Fruit fly (Drosophila melanogaster) whole organism, adult: ENCODE results near the gene beta-Spec.

ENCODE experiments used
- CG11617 ChIP-seq: fragments of 200-800 bp; sonication (Bioruptor generic); optimal IDR thresholded peaks from 2 replicates; lab custom pipeline; 2017; ENCODE audit warnings: mild to moderate bottlenecking, missing biosample characterization, missing genetic modification reagents, missing genetic modification characterization
- CG12768 ChIP-seq: fragments of 200-800 bp; sonication (Bioruptor generic); optimal IDR thresholded peaks from 2 replicates; lab custom pipeline; 2017; ENCODE audit warnings: missing biosample characterization, missing genetic modification characterization, mild to moderate bottlenecking, moderate library complexity, missing genetic modification reagents
- CG14711 ChIP-seq: fragments of 200-800 bp; sonication (Bioruptor generic); optimal IDR thresholded peaks from 2 replicates; lab custom pipeline; 2018; ENCODE audit warnings: missing biosample characterization, mild to moderate bottlenecking, missing genetic modification characterization, moderate library complexity
- CG1620 ChIP-seq: fragments of 200-800 bp; sonication (Bioruptor generic); optimal IDR thresholded peaks from 2 replicates; lab custom pipeline; 2016; ENCODE audit warnings: missing biosample characterization, missing genetic modification characterization
- CG33017 ChIP-seq: fragments of 200-800 bp; sonication (Bioruptor generic); optimal IDR thresholded peaks from 2 replicates; lab custom pipeline; 2018; ENCODE audit warnings: missing biosample characterization, mild to moderate bottlenecking, missing genetic modification characterization, moderate library complexity
- CG5204 ChIP-seq: fragments of 200-800 bp; sonication (Bioruptor generic); optimal IDR thresholded peaks from 2 replicates; lab custom pipeline; 2016; ENCODE audit warnings: missing biosample characterization, missing genetic modification characterization
- CG7045 ChIP-seq: fragments of 200-800 bp; sonication (Bioruptor generic); optimal IDR thresholded peaks from 2 replicates; lab custom pipeline; 2017; ENCODE audit warnings: missing biosample characterization, mild to moderate bottlenecking, missing genetic modification characterization
- CG7101 ChIP-seq: fragments of 200-800 bp; sonication (Bioruptor generic); optimal IDR thresholded peaks from 2 replicates; lab custom pipeline; 2018; ENCODE audit warnings: missing biosample characterization, mild to moderate bottlenecking, missing genetic modification characterization, moderate library complexity
- Clk ChIP-seq: fragments of 200-800 bp; sonication (Bioruptor generic); optimal IDR thresholded peaks from 2 replicates; lab custom pipeline; 2017; ENCODE audit warnings: missing biosample characterization, missing genetic modification characterization
- Crg-1 ChIP-seq: fragments of 200-800 bp; sonication (Bioruptor generic); optimal IDR thresholded peaks from 2 replicates; lab custom pipeline; 2016; ENCODE audit warnings: missing biosample characterization, missing genetic modification characterization
- Hr96 ChIP-seq: fragments of 200-800 bp; sonication (Bioruptor generic); optimal IDR thresholded peaks from 2 replicates; lab custom pipeline; 2016; ENCODE audit warnings: missing biosample characterization, missing genetic modification characterization
- Mnt ChIP-seq: fragments of 200-800 bp; sonication (Bioruptor generic); optimal IDR thresholded peaks from 2 replicates; lab custom pipeline; 2016; ENCODE audit warnings: missing biosample characterization, mild to moderate bottlenecking, missing genetic modification characterization
- bab1 ChIP-seq: fragments of 200-800 bp; sonication (Bioruptor generic); optimal IDR thresholded peaks from 3 replicates; lab custom pipeline; 2019; ENCODE audit warnings: missing biosample characterization, mild to moderate bottlenecking, missing genetic modification characterization, moderate library complexity
- cic ChIP-seq: fragments of 200-800 bp; sonication (Bioruptor generic); optimal IDR thresholded peaks from 2 replicates; lab custom pipeline; 2017; ENCODE audit warnings: missing biosample characterization, mild to moderate bottlenecking, missing genetic modification characterization, moderate library complexity
- cnc ChIP-seq, 2 experiments: fragments of >200 bp; optimal IDR thresholded peaks; 2 replicates each; lab custom pipeline; 2017
- kay ChIP-seq: fragments of 200-800 bp; sonication (Bioruptor generic); peaks from one replicate; lab custom pipeline; 2016; ENCODE audit warnings: missing biosample characterization, missing genetic modification characterization, borderline replicate concordance
- ovo ChIP-seq: fragments of 200-800 bp; sonication (Bioruptor generic); optimal IDR thresholded peaks from 2 replicates; lab custom pipeline; 2016; ENCODE audit warnings: missing biosample characterization, missing genetic modification characterization
- pad ChIP-seq: fragments of 200-800 bp; sonication (Bioruptor generic); optimal IDR thresholded peaks from 3 replicates; lab custom pipeline; 2017; ENCODE audit warnings: missing biosample characterization, missing genetic modification characterization, mild to moderate bottlenecking, moderate library complexity, missing genetic modification reagents
- tj ChIP-seq: fragments of 200-800 bp; sonication (Bioruptor generic); optimal IDR thresholded peaks from 3 replicates; lab custom pipeline; 2017; ENCODE audit warnings: missing biosample characterization, mild to moderate bottlenecking, missing genetic modification characterization, moderate library complexity
- toe ChIP-seq: fragments of 200-800 bp; sonication (Bioruptor generic); optimal IDR thresholded peaks from 2 replicates; lab custom pipeline; 2016; ENCODE audit warnings: missing biosample characterization, missing genetic modification characterization

The beta-Spec gene

DNA sequence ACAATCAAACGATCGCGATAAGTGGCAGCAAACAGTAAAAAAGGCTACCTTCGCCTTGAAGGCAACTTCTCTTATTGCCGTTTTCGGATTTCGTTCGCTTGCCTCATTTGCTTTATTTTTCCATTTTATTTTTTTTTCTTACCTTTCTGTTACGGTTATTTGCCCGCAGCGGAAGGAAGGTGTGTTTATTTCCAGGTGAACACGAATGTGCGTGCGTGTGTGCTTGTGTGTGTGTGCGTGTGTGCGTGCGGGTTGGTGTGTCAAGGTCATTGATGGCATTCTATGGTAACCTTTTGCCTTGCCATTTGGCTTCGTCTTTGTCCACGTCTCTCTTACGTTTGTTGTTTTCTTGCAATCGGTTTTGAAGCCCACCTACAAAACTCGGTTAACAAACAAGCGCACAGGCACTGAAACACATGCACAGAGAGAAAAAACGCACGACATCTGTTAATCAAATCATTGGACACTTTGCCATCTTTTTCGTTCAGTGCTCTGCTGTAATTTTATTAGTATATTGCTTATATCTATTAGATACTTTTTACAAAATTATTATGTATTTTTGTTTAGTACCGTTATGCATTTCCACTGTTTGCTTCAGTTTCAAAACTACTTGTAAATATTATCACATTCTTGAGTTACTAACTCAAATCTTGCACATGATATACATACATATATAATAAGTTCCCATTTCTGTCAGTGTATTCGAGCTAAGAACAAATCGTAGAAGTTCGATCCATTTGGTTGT is 56.0 kb downstream of the beta-Spec start:
- TF ChIP-seq cnc (optimal IDR thresholded peaks at IDR 0.05; lab: Kevin White, UChicago) (no peak), CG5204 (GFP tag; lab: Kevin White, UChicago) (no peak), CG1620 (GFP tag; lab: Kevin White, UChicago) (no peak), CG7101 (no peak), CG14711 (no peak), CG11617 (GFP tag; lab: Kevin White, UChicago) (no peak), Mnt (GFP tag; lab: Kevin White, UChicago) (no peak), cic (no peak), CG33017 (tag; lab: Kevin White, UChicago) (no peak), tj (GFP tag; lab: Kevin White, UChicago) (no peak), ovo (GFP tag; lab: Kevin White, UChicago) (no peak)

DNA sequence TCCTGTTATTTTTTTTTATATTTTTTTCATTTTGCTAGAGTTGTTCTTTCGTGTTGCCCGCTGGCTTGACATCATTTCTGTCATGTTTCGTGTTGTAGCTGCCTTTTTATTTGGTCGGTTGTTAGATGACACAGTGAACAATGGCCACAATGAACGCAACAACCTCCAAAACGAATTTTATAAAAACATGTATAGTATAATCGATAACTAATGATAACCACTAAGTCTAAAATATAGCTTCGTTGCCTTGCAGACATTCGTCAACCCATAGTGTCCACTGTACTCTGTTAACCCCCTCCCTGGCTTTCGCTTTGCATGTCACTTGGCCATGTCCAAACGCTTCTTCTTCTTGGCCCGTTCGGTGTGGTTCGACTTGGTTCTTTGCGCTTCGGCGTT is 56.6 kb downstream of the beta-Spec start:
- TF ChIP-seq tj (GFP tag; lab: Kevin White, UChicago) (no peak), pad (no peak), Clk (no peak), cnc (optimal IDR thresholded peaks at IDR 0.05; lab: Kevin White, UChicago) (no peak), bab1 (GFP tag; lab: Kevin White, UChicago) (no peak)

- no peak for TF ChIP-seq Clk
- TF ChIP-seq Crg-1 (GFP tag; lab: Kevin White, UChicago), result no peak
- no peak for TF ChIP-seq Mnt (GFP tag; lab: Kevin White, UChicago)
- TF ChIP-seq CG7045 (GFP tag; lab: Kevin White, UChicago), result no peak
- TF ChIP-seq tj (GFP tag; lab: Kevin White, UChicago), result no peak
- TF ChIP-seq ovo (GFP tag; lab: Kevin White, UChicago), result no peak
- no peak for TF ChIP-seq kay (GFP tag; lab: Kevin White, UChicago)
Measured at dm6 chrX:17714976-17715375, 57.8 kb downstream of the beta-Spec start.

dm6 chrX:17716814-17717565 is 59.8 kb downstream of the beta-Spec start:
- no peak for TF ChIP-seq tj (GFP tag; lab: Kevin White, UChicago)
- no peak for TF ChIP-seq CG11617 (GFP tag; lab: Kevin White, UChicago)
- TF ChIP-seq cnc (optimal IDR thresholded peaks at IDR 0.05; lab: Kevin White, UChicago), result no peak

- TF ChIP-seq cic, result no peak
- TF ChIP-seq CG7045 (GFP tag; lab: Kevin White, UChicago), result no peak
- no peak for TF ChIP-seq Crg-1 (GFP tag; lab: Kevin White, UChicago)
- no peak for TF ChIP-seq CG14711
- no peak for TF ChIP-seq CG7101
- TF ChIP-seq Hr96 (GFP tag; lab: Kevin White, UChicago), result no peak
- TF ChIP-seq Clk, result no peak
- no peak for TF ChIP-seq Mnt (GFP tag; lab: Kevin White, UChicago)
- TF ChIP-seq ovo (GFP tag; lab: Kevin White, UChicago), result no peak
- TF ChIP-seq CG12768 (GFP tag; lab: Kevin White, UChicago), result no peak
- TF ChIP-seq CG11617 (GFP tag; lab: Kevin White, UChicago), result no peak
- no peak for TF ChIP-seq tj (GFP tag; lab: Kevin White, UChicago)
- TF ChIP-seq pad, result no peak
- no peak for TF ChIP-seq CG33017 (tag; lab: Kevin White, UChicago)
- no peak for TF ChIP-seq toe (GFP tag; lab: Kevin White, UChicago)
Measured at dm6 chrX:17718423-17718822, 61.3 kb downstream of the beta-Spec start.
